Worm (Caenorhabditis elegans) whole organism, L4 larva: ENCODE data around the gene acp-2.

Experiments used
- F26F4.8 ChIP-seq: fragments of 200-800 bp; sonication (Bioruptor generic); conservative IDR thresholded peaks from 2 replicates; pipeline ENCODE4 v1.3.6; 2022; ENCODE audit warnings: missing genetic modification characterization, missing compliant biosample characterization
- F37D6.2 ChIP-seq: sonication (generic microtip); optimal IDR thresholded peaks from 2 replicates; lab custom pipeline; 2016; ENCODE audit warnings: mild to moderate bottlenecking, missing genetic modification characterization, missing compliant biosample characterization
- F44E2.7 ChIP-seq: fragments of 200-800 bp; sonication (Bioruptor generic); IDR thresholded peaks from 2 replicates; pipeline ENCODE4 v2.1.2; 2022; ENCODE audit warnings: missing genetic modification characterization, missing compliant biosample characterization
- F49E8.2 ChIP-seq: sonication (generic microtip); optimal IDR thresholded peaks from 2 replicates; lab custom pipeline; 2016; ENCODE audit warnings: missing compliant biosample characterization, mild to moderate bottlenecking, missing genetic modification characterization, borderline replicate concordance
- T20F7.1 ChIP-seq: fragments of 200-800 bp; sonication (Bioruptor generic); optimal IDR thresholded peaks from 2 replicates; lab custom pipeline; 2018; ENCODE audit warnings: mild to moderate bottlenecking, missing genetic modification characterization, missing compliant biosample characterization
- T26A8.4 ChIP-seq: fragments of 200-800 bp; sonication (Bioruptor generic); IDR thresholded peaks from 2 replicates; pipeline ENCODE4 v1.3.6; 2022; ENCODE audit warnings: missing genetic modification characterization, missing compliant biosample characterization
- Y48G9A.11 ChIP-seq: fragments of 200-800 bp; sonication (Bioruptor generic); IDR thresholded peaks from 2 replicates; pipeline ENCODE4 v1.3.6; 2022; ENCODE audit warnings: missing genetic modification reagents, missing genetic modification characterization, missing compliant biosample characterization
- Y5F2A.4 ChIP-seq: fragments of 200-800 bp; sonication (Bioruptor generic); optimal IDR thresholded peaks from 2 replicates; lab custom pipeline; 2018; ENCODE audit warnings: mild to moderate bottlenecking, missing genetic modification characterization, missing compliant biosample characterization
- Y75B8A.6 ChIP-seq: fragments of 200-800 bp; sonication (Bioruptor generic); IDR thresholded peaks from 2 replicates; pipeline ENCODE4 v1.3.6; 2022; ENCODE audit warnings: missing genetic modification reagents, missing genetic modification characterization, missing compliant biosample characterization
- ZK546.5 ChIP-seq, 2 experiments: sonication (generic microtip); optimal IDR thresholded peaks; 2 replicates each; lab custom pipeline; 2017; ENCODE audit warnings: missing biosample characterization in 2 of 2, missing genetic modification characterization in 2 of 2
- aly-2 ChIP-seq: sonication (generic microtip); optimal IDR thresholded peaks from 2 replicates; lab custom pipeline; 2018; ENCODE audit warnings: missing biosample characterization, missing genetic modification characterization
- ceh-20 ChIP-seq: fragments of 200-800 bp; sonication (Bioruptor generic); IDR thresholded peaks from 2 replicates; pipeline ENCODE4 v1.3.6; 2022; ENCODE audit warnings: missing genetic modification reagents, missing genetic modification characterization, missing compliant biosample characterization
- ceh-32 ChIP-seq: sonication (generic microtip); optimal IDR thresholded peaks from 2 replicates; lab custom pipeline; 2016; ENCODE audit warnings: mild to moderate bottlenecking, missing genetic modification characterization, missing compliant biosample characterization; ENCODE audit not compliant: poor library complexity
- ceh-82 ChIP-seq: sonication (generic microtip); optimal IDR thresholded peaks from 2 replicates; lab custom pipeline; 2017; ENCODE audit warnings: missing biosample characterization, missing genetic modification characterization
- ces-1 ChIP-seq: fragments of 150-350 bp; sonication (generic microtip); optimal IDR thresholded peaks from 4 replicates; lab custom pipeline; 2014; ENCODE audit warnings: missing biosample characterization, missing genetic modification reagents, missing genetic modification characterization
- ctbp-1 ChIP-seq: fragments of 200-800 bp; sonication (Bioruptor generic); IDR thresholded peaks from 2 replicates; pipeline ENCODE4 v1.3.6; 2022; ENCODE audit warnings: missing genetic modification reagents, missing genetic modification characterization, missing compliant biosample characterization
- daf-12 ChIP-seq: fragments of 150-350 bp; optimal IDR thresholded peaks from 2 replicates; lab custom pipeline; 2014; ENCODE audit warnings: missing biosample characterization, missing genetic modification reagents, missing genetic modification characterization
- daf-19 ChIP-seq: fragments of 200-800 bp; sonication (Bioruptor generic); conservative IDR thresholded peaks from 2 replicates; pipeline ENCODE4 v1.3.6; 2022; ENCODE audit warnings: missing genetic modification characterization, missing compliant biosample characterization
- dpl-1 ChIP-seq: fragments of 150-350 bp; optimal IDR thresholded peaks from 2 replicates; lab custom pipeline; 2014; ENCODE audit warnings: missing biosample characterization, missing genetic modification reagents, missing genetic modification characterization
- egl-43 ChIP-seq: fragments of 200-800 bp; sonication (Bioruptor generic); IDR thresholded peaks from 2 replicates; pipeline ENCODE4 v1.3.6; 2022; ENCODE audit warnings: missing genetic modification reagents, missing genetic modification characterization, missing compliant biosample characterization
- fkh-10 ChIP-seq: fragments of 150-350 bp; optimal IDR thresholded peaks from 2 replicates; lab custom pipeline; 2014; ENCODE audit warnings: missing biosample characterization, missing genetic modification reagents, missing genetic modification characterization
- hlh-11 ChIP-seq: fragments of 200-800 bp; sonication (Bioruptor generic); optimal IDR thresholded peaks from 2 replicates; lab custom pipeline; 2018; ENCODE audit warnings: mild to moderate bottlenecking, missing genetic modification characterization, missing compliant biosample characterization
- hmg-1.1 ChIP-seq: fragments of 200-800 bp; sonication (Bioruptor generic); IDR thresholded peaks from 2 replicates; pipeline ENCODE4 v1.3.6; 2022; ENCODE audit warnings: missing genetic modification reagents, missing genetic modification characterization, missing compliant biosample characterization
- jun-1 ChIP-seq: fragments of 150-350 bp; optimal IDR thresholded peaks from 2 replicates; lab custom pipeline; 2014; ENCODE audit warnings: missing biosample characterization, missing genetic modification reagents, missing genetic modification characterization
- lim-7 ChIP-seq: fragments of 200-800 bp; sonication (Bioruptor generic); IDR thresholded peaks from 2 replicates; pipeline ENCODE4 v1.3.6; 2022; ENCODE audit warnings: missing genetic modification characterization, missing compliant biosample characterization
- lin-39 ChIP-seq: fragments of 150-350 bp; optimal IDR thresholded peaks from 2 replicates; lab custom pipeline; 2014; ENCODE audit warnings: missing biosample characterization, missing genetic modification reagents, missing genetic modification characterization
- lir-3 ChIP-seq: sonication (generic microtip); optimal IDR thresholded peaks from 2 replicates; lab custom pipeline; 2016; ENCODE audit warnings: mild to moderate bottlenecking, missing genetic modification characterization, missing compliant biosample characterization
- mdl-1 ChIP-seq, 2 experiments: fragments of 150-350 bp in 1 of 2; sonication (generic microtip) in 1 of 2; optimal IDR thresholded peaks; 2 replicates each; lab custom pipeline; 2014 to 2017; ENCODE audit warnings: missing biosample characterization in 2 of 2, missing genetic modification characterization in 2 of 2
- mep-1 ChIP-seq: fragments of 150-350 bp; sonication (generic microtip); optimal IDR thresholded peaks from 3 replicates; lab custom pipeline; 2014; ENCODE audit warnings: missing biosample characterization, missing genetic modification characterization
- mes-2 ChIP-seq: sonication (generic microtip); optimal IDR thresholded peaks from 2 replicates; lab custom pipeline; 2016; ENCODE audit warnings: missing genotype, mild to moderate bottlenecking, missing genetic modification characterization, missing compliant biosample characterization; ENCODE audit not compliant: poor library complexity, severe bottlenecking
- mxl-2 ChIP-seq: fragments of 200-800 bp; sonication (Bioruptor generic); conservative IDR thresholded peaks from 2 replicates; pipeline ENCODE4 v1.3.6; 2022; ENCODE audit warnings: missing genetic modification reagents, missing genetic modification characterization, missing compliant biosample characterization
- nhr-10 ChIP-seq: fragments of 150-350 bp; optimal IDR thresholded peaks from 2 replicates; lab custom pipeline; 2014; ENCODE audit warnings: missing biosample characterization, missing genetic modification characterization
- nhr-102 ChIP-seq: sonication (generic microtip); optimal IDR thresholded peaks from 2 replicates; lab custom pipeline; 2016; ENCODE audit warnings: mild to moderate bottlenecking, missing genetic modification characterization, moderate library complexity, missing compliant biosample characterization
- nhr-111 ChIP-seq: fragments of 200-800 bp; sonication (Bioruptor generic); optimal IDR thresholded peaks from 2 replicates; lab custom pipeline; 2018; ENCODE audit warnings: mild to moderate bottlenecking, missing genetic modification characterization, missing compliant biosample characterization
- nhr-28 ChIP-seq: fragments of 150-350 bp; optimal IDR thresholded peaks from 2 replicates; lab custom pipeline; 2014; ENCODE audit warnings: missing biosample characterization, missing genetic modification characterization
- nhr-41 ChIP-seq: fragments of 200-800 bp; sonication (Bioruptor generic); IDR thresholded peaks from 2 replicates; pipeline ENCODE4 v1.3.6; 2022; ENCODE audit warnings: missing genetic modification reagents, missing genetic modification characterization, missing compliant biosample characterization
- nhr-77 ChIP-seq: fragments of 150-350 bp; optimal IDR thresholded peaks from 2 replicates; lab custom pipeline; 2014; ENCODE audit warnings: missing biosample characterization, missing genetic modification characterization
- pha-4 ChIP-seq, 2 experiments: fragments of 150-350 bp in 1 of 2; fragments of 200-800 bp in 1 of 2; sonication (Bioruptor generic) in 1 of 2; IDR thresholded peaks in 1 of 2; optimal IDR thresholded peaks in 1 of 2; 2 replicates each; pipeline versions ENCODE4 v1.3.6 to Lab custom; 2014 to 2022; ENCODE audit warnings: missing genetic modification characterization in 2 of 2, missing genetic modification reagents in 2 of 2, missing biosample characterization in 1 of 2, missing compliant biosample characterization in 1 of 2
- rbr-2 ChIP-seq: sonication (generic microtip); optimal IDR thresholded peaks from 2 replicates; lab custom pipeline; 2016; ENCODE audit warnings: missing genotype, missing genetic modification characterization, missing compliant biosample characterization
- saeg-2 ChIP-seq: fragments of 200-800 bp; sonication (Bioruptor generic); IDR thresholded peaks from 2 replicates; pipeline ENCODE4 v1.3.6; 2022; ENCODE audit warnings: missing genetic modification reagents, missing genetic modification characterization, missing compliant biosample characterization
- skn-1 ChIP-seq: fragments of 150-350 bp; optimal IDR thresholded peaks from 2 replicates; lab custom pipeline; 2014; ENCODE audit warnings: missing biosample characterization, missing genetic modification characterization
- snpc-1.2 ChIP-seq: fragments of 200-800 bp; sonication (Bioruptor generic); IDR thresholded peaks from 2 replicates; pipeline ENCODE4 v1.3.6; 2022; ENCODE audit warnings: missing genetic modification reagents, missing genetic modification characterization, missing compliant biosample characterization
- snpc-4 ChIP-seq: fragments of 150-350 bp; optimal IDR thresholded peaks from 2 replicates; lab custom pipeline; 2014; ENCODE audit warnings: missing biosample characterization, missing genetic modification characterization
- spr-3 ChIP-seq: fragments of 200-800 bp; sonication (Bioruptor generic); optimal IDR thresholded peaks from 2 replicates; lab custom pipeline; 2018; ENCODE audit warnings: mild to moderate bottlenecking, missing genetic modification characterization, missing compliant biosample characterization
- tag-97 ChIP-seq: fragments of 200-800 bp; sonication (Bioruptor generic); IDR thresholded peaks from 2 replicates; pipeline ENCODE4 v1.3.6; 2022; ENCODE audit warnings: missing genetic modification characterization, missing compliant biosample characterization
- unc-39 ChIP-seq: sonication (generic microtip); optimal IDR thresholded peaks from 2 replicates; lab custom pipeline; 2017; ENCODE audit warnings: missing biosample characterization, missing genetic modification characterization
- zfp-2 ChIP-seq: sonication (generic microtip); optimal IDR thresholded peaks from 2 replicates; lab custom pipeline; 2016; ENCODE audit warnings: mild to moderate bottlenecking, missing genetic modification characterization, missing compliant biosample characterization
- zfp-3 ChIP-seq: fragments of 200-800 bp; sonication (Bioruptor generic); conservative IDR thresholded peaks from 2 replicates; pipeline ENCODE4 v1.3.6; 2022; ENCODE audit warnings: missing genetic modification reagents, missing genetic modification characterization, missing compliant biosample characterization
- zip-2 ChIP-seq: fragments of 150-350 bp; optimal IDR thresholded peaks from 2 replicates; lab custom pipeline; 2014; ENCODE audit warnings: missing biosample characterization, missing genetic modification characterization
- ztf-11 ChIP-seq: fragments of 150-350 bp; optimal IDR thresholded peaks from 2 replicates; lab custom pipeline; 2014; ENCODE audit warnings: missing biosample characterization, missing genetic modification characterization
- ztf-7 ChIP-seq: fragments of 150-350 bp; optimal IDR thresholded peaks from 2 replicates; lab custom pipeline; 2014; ENCODE audit warnings: missing biosample characterization, missing genetic modification characterization

The acp-2 gene

ce11 chrII:8384344-8384743 lies 47.5 kb downstream of the acp-2 start (continued):
- no peak for TF ChIP-seq T20F7.1 (GFP tag; lab: Kevin White, UChicago)
- TF ChIP-seq snpc-4 (tag; lab: Kevin White, UChicago), result no peak
- TF ChIP-seq fkh-10, result no peak
- no peak for TF ChIP-seq zfp-3 (GFP tag; lab: Robert Waterston, UW)
- TF ChIP-seq daf-19 (GFP tag; lab: Robert Waterston, UW), result no peak
- TF ChIP-seq ceh-32 (tag; lab: Kevin White, UChicago), result no peak
- no peak for TF ChIP-seq unc-39 (tag; lab: Kevin White, UChicago)
- TF ChIP-seq Y75B8A.6 (GFP tag; lab: Robert Waterston, UW), result no peak
- no peak for TF ChIP-seq spr-3 (GFP tag; lab: Kevin White, UChicago)
- TF ChIP-seq mep-1 (tag; lab: Kevin White, UChicago), result no peak
- TF ChIP-seq F49E8.2 (tag; lab: Kevin White, UChicago), result no peak
- TF ChIP-seq hmg-1.1, result no peak
- no peak for TF ChIP-seq pha-4 (GFP tag; IDR thresholded peaks at IDR 0.05; lab: Robert Waterston, UW)
- no peak for TF ChIP-seq pha-4 (tag; optimal IDR thresholded peaks at IDR 0.05; lab: Kevin White, UChicago)
- no peak for TF ChIP-seq mxl-2 (GFP tag; lab: Robert Waterston, UW)
- peak; percentile 65 for TF ChIP-seq nhr-77
- TF ChIP-seq ceh-82 (tag; lab: Kevin White, UChicago), result no peak
- no peak for TF ChIP-seq egl-43 (GFP tag; lab: Robert Waterston, UW)
- no peak for TF ChIP-seq zfp-2 (tag; lab: Kevin White, UChicago)
- no peak for TF ChIP-seq F26F4.8 (GFP tag; lab: Robert Waterston, UW)
- TF ChIP-seq nhr-10 (tag; lab: Kevin White, UChicago), result no peak
- no peak for TF ChIP-seq skn-1 (tag; lab: Kevin White, UChicago)
- TF ChIP-seq ces-1, result no peak
- no peak for TF ChIP-seq ztf-7 (tag; lab: Kevin White, UChicago)
- no peak for TF ChIP-seq dpl-1 (GFP tag; lab: Kevin White, UChicago)
- TF ChIP-seq mdl-1 (tag; optimal IDR thresholded peaks at IDR 0.05; lab: Kevin White, UChicago), result peak in 1 of 2 experiments; percentile 19
- TF ChIP-seq nhr-102, result peak; percentile 43
- no peak for TF ChIP-seq ztf-11 (tag; lab: Kevin White, UChicago)
- no peak for TF ChIP-seq ZK546.5 (tag; optimal IDR thresholded peaks at IDR 0.05; lab: Kevin White, UChicago)
- TF ChIP-seq lim-7 (GFP tag; lab: Robert Waterston, UW), result no peak

ce11 chrII:8382880-8383279 lies 49.0 kb downstream of the acp-2 start:
- TF ChIP-seq T26A8.4 (GFP tag; lab: Robert Waterston, UW) (no peak), aly-2 (tag; lab: Kevin White, UChicago) (no peak), Y48G9A.11 (GFP tag; lab: Robert Waterston, UW) (no peak), nhr-111 (no peak), rbr-2 (tag; lab: Kevin White, UChicago) (no peak), fkh-10 (no peak), ctbp-1 (no peak), Y5F2A.4 (GFP tag; lab: Kevin White, UChicago) (no peak), lin-39 (tag; lab: Kevin White, UChicago) (no peak), tag-97 (GFP tag; lab: Robert Waterston, UW) (no peak), jun-1 (tag; lab: Kevin White, UChicago) (no peak), F37D6.2 (tag; lab: Kevin White, UChicago) (no peak), snpc-1.2 (GFP tag; lab: Robert Waterston, UW) (no peak), nhr-41 (GFP tag; lab: Robert Waterston, UW) (no peak; the same call in 1 of the 2 replicates), mes-2 (no peak), mep-1 (tag; lab: Kevin White, UChicago) (no peak), lir-3 (tag; lab: Kevin White, UChicago) (no peak), hlh-11 (tag; lab: Kevin White, UChicago) (peak; percentile 95), nhr-28 (peak; percentile 97), egl-43 (GFP tag; lab: Robert Waterston, UW) (no peak), F44E2.7 (GFP tag; lab: Robert Waterston, UW) (no peak), daf-12 (tag; lab: Kevin White, UChicago) (no peak), zip-2 (peak; percentile 2), ceh-20 (no peak), T20F7.1 (GFP tag; lab: Kevin White, UChicago) (peak; percentile 51), saeg-2 (GFP tag; lab: Robert Waterston, UW) (0 out of 2 replicates have a peak, but pooled peaks have one; percentile 62)
